Worm (Caenorhabditis elegans) whole organism, young adult: ENCODE data around the gene unc-96.

Source experiments
- B0336.3 ChIP-seq: fragments of 200-800 bp; sonication (Bioruptor generic); IDR thresholded peaks from 2 replicates; pipeline ENCODE4 v1.3.6; 2022; ENCODE audit warnings: missing genetic modification characterization, missing compliant biosample characterization
- dox-1 ChIP-seq: fragments of 200-800 bp; sonication (Bioruptor generic); IDR thresholded peaks from 2 replicates; pipeline ENCODE4 v1.3.6; 2022; ENCODE audit warnings: missing genetic modification reagents, missing genetic modification characterization, missing compliant biosample characterization
- dpff-1 ChIP-seq: sonication (generic microtip); optimal IDR thresholded peaks from 2 replicates; lab custom pipeline; 2017; ENCODE audit warnings: mild to moderate bottlenecking, missing genetic modification characterization, missing compliant biosample characterization
- dpl-1 ChIP-seq: fragments of 150-350 bp; optimal IDR thresholded peaks from 2 replicates; lab custom pipeline; 2014; ENCODE audit warnings: missing biosample characterization, missing genetic modification reagents, missing genetic modification characterization
- him-1 ChIP-seq: sonication (generic microtip); optimal IDR thresholded peaks from 2 replicates; lab custom pipeline; 2016; ENCODE audit warnings: missing genotype, missing genetic modification reagents, missing genetic modification characterization, missing compliant biosample characterization
- let-526 ChIP-seq: fragments of 200-800 bp; sonication (Bioruptor generic); IDR thresholded peaks from 2 replicates; pipeline ENCODE4 v1.3.6; 2022; ENCODE audit warnings: missing genetic modification reagents, missing genetic modification characterization, missing compliant biosample characterization
- nhr-90 ChIP-seq: sonication (generic microtip); optimal IDR thresholded peaks from 2 replicates; lab custom pipeline; 2016; ENCODE audit warnings: missing genotype, mild to moderate bottlenecking, missing genetic modification characterization, missing compliant biosample characterization
- unc-62 ChIP-seq: fragments of 150-350 bp; optimal IDR thresholded peaks from 2 replicates; lab custom pipeline; 2014; ENCODE audit warnings: missing biosample characterization, missing genetic modification reagents, missing genetic modification characterization

ce11 chrX:666125-666524 lies 45.0 kb upstream of the unc-96 start, which contains the start of gene T19D7.5:
- no peak for TF ChIP-seq dox-1
- TF ChIP-seq unc-62 (GFP tag; lab: Kevin White, UChicago): no peak
- TF ChIP-seq let-526 (GFP tag; lab: Robert Waterston, UW): no peak
- no peak for TF ChIP-seq dpl-1
- TF ChIP-seq nhr-90 (tag; lab: Kevin White, UChicago): no peak
- no peak for TF ChIP-seq B0336.3
- TF ChIP-seq him-1 (tag; lab: Kevin White, UChicago): no peak
- no peak for TF ChIP-seq dpff-1 (tag; lab: Kevin White, UChicago)
